Fruit fly (Drosophila melanogaster) whole organism, embryonic: ENCODE results near the gene CG14718.

Source experiments
- ATbp ChIP-seq: fragments of 200-800 bp; sonication (Bioruptor generic); optimal IDR thresholded peaks from 2 replicates; lab custom pipeline; 2017; ENCODE audit warnings: missing biosample characterization, mild to moderate bottlenecking, missing genetic modification characterization, missing genetic modification reagents
- Blimp-1 ChIP-seq: fragments of 200-800 bp; sonication (Bioruptor generic); optimal IDR thresholded peaks from 3 replicates; lab custom pipeline; 2018; ENCODE audit warnings: missing biosample characterization, missing genetic modification characterization, mild to moderate bottlenecking, moderate library complexity, missing genetic modification reagents
- CG10543 ChIP-seq: fragments of 200-800 bp; sonication (Bioruptor generic); optimal IDR thresholded peaks from 3 replicates; lab custom pipeline; 2017; ENCODE audit warnings: missing biosample characterization, mild to moderate bottlenecking, missing genetic modification characterization, moderate library complexity
- CG12659 ChIP-seq: fragments of 200-800 bp; sonication (Bioruptor generic); optimal IDR thresholded peaks from 3 replicates; lab custom pipeline; 2017; ENCODE audit warnings: mild to moderate bottlenecking, missing biosample characterization, missing genetic modification reagents, missing genetic modification characterization
- CG13287 ChIP-seq: fragments of 200-800 bp; sonication (Bioruptor generic); IDR thresholded peaks from 2 replicates; pipeline ENCODE4 v1.3.6; 2022; ENCODE audit warnings: missing biosample characterization, missing genetic modification characterization; ENCODE audit not compliant: partially characterized antibody
- CG13296 ChIP-seq: fragments of 200-800 bp; sonication (Bioruptor generic); optimal IDR thresholded peaks from 3 replicates; lab custom pipeline; 2018; ENCODE audit warnings: missing biosample characterization, mild to moderate bottlenecking, missing genetic modification characterization
- CG13894 ChIP-seq: fragments of 200-800 bp; sonication (Bioruptor generic); optimal IDR thresholded peaks from 3 replicates; lab custom pipeline; 2018; ENCODE audit warnings: missing biosample characterization, mild to moderate bottlenecking, missing genetic modification characterization, moderate library complexity
- CG1529 ChIP-seq: fragments of 200-800 bp; sonication (Bioruptor generic); optimal IDR thresholded peaks from 3 replicates; lab custom pipeline; 2018; ENCODE audit warnings: missing biosample characterization, missing genetic modification characterization
- CG16779 ChIP-seq: fragments of 200-800 bp; sonication (Bioruptor generic); IDR thresholded peaks from 2 replicates; pipeline ENCODE4 v1.3.6; 2022; ENCODE audit warnings: missing biosample characterization, missing genetic modification characterization
- CG16863 ChIP-seq: fragments of 200-800 bp; sonication (Bioruptor generic); optimal IDR thresholded peaks from 3 replicates; lab custom pipeline; 2016; ENCODE audit warnings: missing biosample characterization, missing genetic modification characterization
- CG17802 ChIP-seq: fragments of 200-800 bp; sonication (Bioruptor generic); optimal IDR thresholded peaks from 2 replicates; lab custom pipeline; 2018; ENCODE audit warnings: missing biosample characterization, mild to moderate bottlenecking, missing genetic modification characterization, moderate library complexity
- CG31224 ChIP-seq: fragments of 200-800 bp; sonication (Bioruptor generic); IDR thresholded peaks from 2 replicates; pipeline ENCODE4 v1.3.6; 2022; ENCODE audit warnings: missing biosample characterization, missing genetic modification characterization
- CG5180 ChIP-seq: fragments of 200-800 bp; sonication (Bioruptor generic); optimal IDR thresholded peaks from 3 replicates; lab custom pipeline; 2017; ENCODE audit warnings: missing biosample characterization, missing genetic modification characterization, mild to moderate bottlenecking, moderate library complexity, missing genetic modification reagents
- CG5245 ChIP-seq: fragments of 200-800 bp; sonication (Bioruptor generic); optimal IDR thresholded peaks from 3 replicates; lab custom pipeline; 2016; ENCODE audit warnings: missing biosample characterization, missing genetic modification characterization
- CG6272 ChIP-seq: fragments of 200-800 bp; sonication (Bioruptor generic); IDR thresholded peaks from 2 replicates; pipeline ENCODE4 v1.3.6; 2022; ENCODE audit warnings: missing biosample characterization, missing genetic modification characterization
- CG6854 ChIP-seq: fragments of 200-800 bp; sonication (Bioruptor generic); optimal IDR thresholded peaks from 3 replicates; lab custom pipeline; 2017; ENCODE audit warnings: missing biosample characterization, mild to moderate bottlenecking, missing genetic modification characterization
- CG7786 ChIP-seq: fragments of 200-800 bp; sonication (Bioruptor generic); optimal IDR thresholded peaks from 2 replicates; lab custom pipeline; 2016; ENCODE audit warnings: missing biosample characterization, missing genetic modification characterization
- CG8089 ChIP-seq: fragments of 200-800 bp; sonication (Bioruptor generic); optimal IDR thresholded peaks from 3 replicates; lab custom pipeline; 2016; ENCODE audit warnings: missing biosample characterization, missing genetic modification characterization
- CG9876 ChIP-seq: fragments of 200-800 bp; sonication (Bioruptor generic); optimal IDR thresholded peaks from 2 replicates; lab custom pipeline; 2016; ENCODE audit warnings: missing biosample characterization, missing genetic modification characterization
- CHES-1-like ChIP-seq: fragments of 200-800 bp; sonication (Bioruptor generic); optimal IDR thresholded peaks from 2 replicates; lab custom pipeline; 2016; ENCODE audit warnings: missing biosample characterization, missing genetic modification characterization
- CoRest ChIP-seq: fragments of 200-800 bp; sonication (Bioruptor generic); optimal IDR thresholded peaks from 3 replicates; lab custom pipeline; 2018; ENCODE audit warnings: missing biosample characterization, mild to moderate bottlenecking, missing genetic modification characterization, moderate library complexity
- D ChIP-seq, 2 experiments: fragments of 200-800 bp in 1 of 2; fragments of >200 bp in 1 of 2; sonication (Bioruptor generic) in 1 of 2; optimal IDR thresholded peaks; 2 replicates in 1 of 2; 3 replicates in 1 of 2; lab custom pipeline; 2017; ENCODE audit warnings: mild to moderate bottlenecking in 1 of 2, missing biosample characterization in 1 of 2, missing genetic modification characterization in 1 of 2, missing genetic modification reagents in 1 of 2
- Deaf1 ChIP-seq: fragments of 200-800 bp; optimal IDR thresholded peaks from 3 replicates; lab custom pipeline; 2019; ENCODE audit warnings: missing biosample characterization, mild to moderate bottlenecking, missing genetic modification characterization, moderate library complexity
- Dll ChIP-seq: fragments of 200-800 bp; sonication (Bioruptor generic); IDR thresholded peaks from 4 replicates; pipeline ENCODE4 v1.3.6; 2022; ENCODE audit warnings: missing biosample characterization, missing genetic modification characterization; ENCODE audit not compliant: partially characterized antibody
- Ets97D ChIP-seq: fragments of 200-800 bp; sonication (Bioruptor generic); optimal IDR thresholded peaks from 3 replicates; lab custom pipeline; 2016; ENCODE audit warnings: missing biosample characterization, missing genetic modification characterization
- Gug ChIP-seq: fragments of 200-800 bp; sonication (Bioruptor generic); IDR thresholded peaks from 4 replicates; pipeline ENCODE4 v1.3.6; 2022; ENCODE audit warnings: missing biosample characterization, missing genetic modification characterization
- Jarid2 ChIP-seq: fragments of 200-800 bp; sonication (Bioruptor generic); optimal IDR thresholded peaks from 3 replicates; lab custom pipeline; 2017; ENCODE audit warnings: mild to moderate bottlenecking, missing biosample characterization, missing genetic modification reagents, missing genetic modification characterization
- NC2α ChIP-seq: fragments of 200-800 bp; sonication (Bioruptor generic); optimal IDR thresholded peaks from 2 replicates; lab custom pipeline; 2016; ENCODE audit warnings: missing biosample characterization, missing genetic modification characterization
- NC2β ChIP-seq: fragments of 200-800 bp; sonication (Bioruptor generic); optimal IDR thresholded peaks from 2 replicates; lab custom pipeline; 2016; ENCODE audit warnings: missing biosample characterization, missing genetic modification characterization
- Oli ChIP-seq: fragments of 200-800 bp; sonication (Bioruptor generic); optimal IDR thresholded peaks from 2 replicates; lab custom pipeline; 2018; ENCODE audit warnings: missing biosample characterization, mild to moderate bottlenecking, missing genetic modification characterization, moderate library complexity
- PHDP ChIP-seq: fragments of 200-800 bp; sonication (Bioruptor generic); optimal IDR thresholded peaks from 3 replicates; lab custom pipeline; 2018; ENCODE audit warnings: missing biosample characterization, mild to moderate bottlenecking, missing genetic modification characterization, moderate library complexity
- Sry-β ChIP-seq: fragments of 200-800 bp; sonication (Bioruptor generic); optimal IDR thresholded peaks from 2 replicates; lab custom pipeline; 2018; ENCODE audit warnings: missing biosample characterization, mild to moderate bottlenecking, missing genetic modification characterization, moderate library complexity
- abd-A ChIP-seq: fragments of 200-800 bp; sonication (Bioruptor generic); optimal IDR thresholded peaks from 3 replicates; lab custom pipeline; 2019; ENCODE audit warnings: missing biosample characterization, mild to moderate bottlenecking, missing genetic modification characterization, moderate library complexity
- chinmo ChIP-seq: fragments of 200-800 bp; sonication (Bioruptor generic); IDR thresholded peaks from 4 replicates; pipeline ENCODE4 v1.3.6; 2022; ENCODE audit warnings: missing biosample characterization, missing genetic modification characterization; ENCODE audit not compliant: partially characterized antibody
- ems ChIP-seq: fragments of 200-800 bp; sonication (Bioruptor generic); optimal IDR thresholded peaks from 3 replicates; lab custom pipeline; 2016; ENCODE audit warnings: missing biosample characterization, missing genetic modification characterization
- ewg ChIP-seq: fragments of 200-800 bp; sonication (Bioruptor generic); optimal IDR thresholded peaks from 3 replicates; lab custom pipeline; 2017; ENCODE audit warnings: mild to moderate bottlenecking, missing biosample characterization, missing genetic modification reagents, missing genetic modification characterization
- fru ChIP-seq: fragments of >200 bp; optimal IDR thresholded peaks from 2 replicates; lab custom pipeline; 2017
- inv ChIP-seq: fragments of 200-800 bp; sonication (Bioruptor generic); IDR thresholded peaks from 2 replicates; pipeline ENCODE4 v1.3.6; 2022; ENCODE audit warnings: missing biosample characterization, missing genetic modification characterization; ENCODE audit not compliant: partially characterized antibody
- knrl ChIP-seq: fragments of 200-800 bp; sonication (Bioruptor generic); IDR thresholded peaks from 3 replicates; pipeline ENCODE4 v1.3.6; 2022; ENCODE audit warnings: missing biosample characterization, missing genetic modification characterization; ENCODE audit not compliant: partially characterized antibody
- pfk ChIP-seq: fragments of 200-800 bp; sonication (Bioruptor generic); optimal IDR thresholded peaks from 2 replicates; lab custom pipeline; 2018; ENCODE audit warnings: missing biosample characterization, mild to moderate bottlenecking, missing genetic modification characterization, moderate library complexity
- repo ChIP-seq: fragments of 200-800 bp; sonication (Bioruptor generic); optimal IDR thresholded peaks from 2 replicates; lab custom pipeline; 2016; ENCODE audit warnings: missing biosample characterization, missing genetic modification characterization
- scrt ChIP-seq: fragments of 200-800 bp; sonication (Bioruptor generic); optimal IDR thresholded peaks from 2 replicates; lab custom pipeline; 2018; ENCODE audit warnings: missing biosample characterization, mild to moderate bottlenecking, missing genetic modification characterization, moderate library complexity
- sim ChIP-seq: fragments of 200-800 bp; sonication (Bioruptor generic); IDR thresholded peaks from 2 replicates; pipeline ENCODE4 v1.3.6; 2022; ENCODE audit warnings: missing biosample characterization, missing genetic modification characterization
- tin ChIP-seq: fragments of 200-800 bp; sonication (Bioruptor generic); optimal IDR thresholded peaks from 3 replicates; lab custom pipeline; 2016; ENCODE audit warnings: missing biosample characterization, missing genetic modification characterization
- ttk ChIP-seq: fragments of 200-800 bp; sonication (Bioruptor generic); IDR thresholded peaks from 2 replicates; pipeline ENCODE4 v2.1.2; 2022; ENCODE audit warnings: missing biosample characterization, missing genetic modification characterization
- unc-4 ChIP-seq: fragments of 200-800 bp; sonication (Bioruptor generic); IDR thresholded peaks from 2 replicates; pipeline ENCODE4 v1.3.6; 2022; ENCODE audit warnings: missing biosample characterization, missing genetic modification characterization; ENCODE audit not compliant: partially characterized antibody
- yki ChIP-seq: fragments of >200 bp; optimal IDR thresholded peaks from 3 replicates; lab custom pipeline; 2018
- zf30C ChIP-seq: fragments of 200-800 bp; sonication (Bioruptor generic); optimal IDR thresholded peaks from 3 replicates; lab custom pipeline; 2018; ENCODE audit warnings: missing biosample characterization, mild to moderate bottlenecking, missing genetic modification characterization

The CG14718 gene

dm6 chr3R:11721593-11721992, 21.2 kb downstream of the CG14718 start, which contains the start of gene CG12594:
CG12594 (plus strand) TSS chr3R:11721734.
- TF ChIP-seq Deaf1 (tag; lab: Kevin White, UChicago): peak; percentile 7
- 0 out of 4 replicates have a peak, but pooled peaks have one; percentile 22 for TF ChIP-seq chinmo
- TF ChIP-seq ewg (GFP tag; lab: Kevin White, UChicago): peak; percentile 74
- peak; percentile 57 for TF ChIP-seq scrt (GFP tag; lab: Kevin White, UChicago)
- TF ChIP-seq Oli (tag; lab: Kevin White, UChicago): no peak
- TF ChIP-seq abd-A (tag; lab: Kevin White, UChicago): peak; percentile 32
- peak; percentile 67 for TF ChIP-seq CG5180 (GFP tag; lab: Kevin White, UChicago)
- no peak for TF ChIP-seq CG6854 (GFP tag; lab: Kevin White, UChicago)
- TF ChIP-seq Jarid2 (GFP tag; lab: Kevin White, UChicago): peak; percentile 4

- TF ChIP-seq CG10543 (GFP tag; lab: Kevin White, UChicago) (no peak), Blimp-1 (GFP tag; lab: Kevin White, UChicago) (no peak), CoRest (tag; lab: Kevin White, UChicago) (peak; percentile 56), Dll (peak; percentile 71), CG13287 (peak; percentile 62), CG31224 (GFP tag; lab: Robert Waterston, UW) (no peak), CG16779 (no peak), zf30C (no peak), CG7786 (GFP tag; lab: Kevin White, UChicago) (no peak), NC2β (GFP tag; lab: Kevin White, UChicago) (peak; percentile 18), Gug (GFP tag; lab: Robert Waterston, UW) (peak; percentile 24; the same call in 1 of the 4 replicates), NC2α (GFP tag; lab: Kevin White, UChicago) (no peak), tin (GFP tag; lab: Kevin White, UChicago) (peak; percentile 10), CG13296 (GFP tag; lab: Kevin White, UChicago) (no peak), CG13894 (tag; lab: Kevin White, UChicago) (no peak), CG16863 (GFP tag; lab: Kevin White, UChicago) (peak; percentile 11), Sry-β (GFP tag; lab: Kevin White, UChicago) (no peak), inv (GFP tag; lab: Robert Waterston, UW) (peak; percentile 23; the same call in 1 of the 2 replicates), CG9876 (GFP tag; lab: Kevin White, UChicago) (no peak), CG6272 (GFP tag; lab: Robert Waterston, UW) (peak; percentile 38), knrl (peak; percentile 56), ATbp (GFP tag; lab: Kevin White, UChicago) (no peak), yki (lab: Kevin White, UChicago) (no peak), Ets97D (GFP tag; lab: Kevin White, UChicago) (peak; percentile 72), fru (lab: Kevin White, UChicago) (no peak), sim (GFP tag; lab: Robert Waterston, UW) (no peak), CG8089 (no peak), ttk (GFP tag; lab: Robert Waterston, UW) (no peak), PHDP (tag; lab: Kevin White, UChicago) (no peak), repo (no peak), CG5245 (GFP tag; lab: Kevin White, UChicago) (no peak), unc-4 (peak; percentile 49; the same call in 1 of the 2 replicates), CHES-1-like (GFP tag; lab: Kevin White, UChicago) (peak; percentile 15), ems (GFP tag; lab: Kevin White, UChicago) (peak; percentile 8), D (optimal IDR thresholded peaks at IDR 0.05; lab: Kevin White, UChicago) (no peak), D (GFP tag; optimal IDR thresholded peaks at IDR 0.05; lab: Kevin White, UChicago) (no peak), pfk (GFP tag; lab: Kevin White, UChicago) (no peak), CG12659 (GFP tag; lab: Kevin White, UChicago) (peak; percentile 41), CG17802 (tag; lab: Kevin White, UChicago) (no peak), CG1529 (GFP tag; lab: Kevin White, UChicago) (no peak)
These were observed 34.9 kb downstream of the CG14718 start, which contains the start of gene CG14721 for dm6 chr3R:11735337-11735736. CG14721 (plus strand) TSS chr3R:11735447.
